Worm (Caenorhabditis elegans): ENCODE results near the gene T12G3.4.

T12G3.4 gene

DNA sequence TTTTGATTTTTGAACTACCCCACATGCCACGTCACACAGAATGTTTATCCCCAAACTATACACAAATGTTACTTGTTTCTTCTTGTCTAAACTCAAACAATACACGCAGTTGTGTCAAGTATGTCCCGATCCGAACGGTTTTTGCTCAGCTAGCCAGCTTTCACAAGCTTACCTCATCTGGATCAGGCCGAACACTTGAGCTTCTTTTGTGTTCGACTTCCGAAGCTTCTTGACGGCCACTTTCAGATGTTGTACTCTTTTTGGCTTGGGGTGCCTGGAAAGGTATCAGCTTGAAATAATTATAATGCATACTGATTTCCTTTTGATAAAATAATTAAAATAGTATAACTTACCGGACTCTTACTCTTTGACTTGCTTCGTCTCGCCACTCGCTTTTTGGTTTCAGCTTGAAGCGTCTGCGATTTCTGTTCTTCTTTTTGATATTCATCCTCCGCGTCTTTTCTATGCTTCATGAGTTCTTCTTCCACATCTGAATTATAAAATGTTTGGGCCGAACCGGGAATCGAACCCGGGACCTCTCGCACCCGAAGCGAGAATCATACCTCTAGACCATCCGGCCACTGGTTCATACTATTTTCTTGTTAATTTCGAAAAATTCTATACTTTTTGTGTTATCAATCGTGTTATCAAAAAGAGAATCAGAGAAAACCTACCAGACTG is 42.8 kb upstream of the T12G3.4 start (continued):
- TF ChIP-seq sdz-38 (tag; optimal IDR thresholded peaks at IDR 0.05) (no peak), pbrm-1 (GFP tag; IDR thresholded peaks at IDR 0.05) (0 out of 2 replicates have a peak, but pooled peaks have one; percentile 18), ztf-18 (tag; optimal IDR thresholded peaks at IDR 0.05) (peak; percentile 49), attf-3 (GFP tag; conservative IDR thresholded peaks at IDR 0.05) (no peak), B0261.1 (tag; optimal IDR thresholded peaks at IDR 0.05) (peak; percentile 63), lir-1 (GFP tag; conservative IDR thresholded peaks at IDR 0.05) (no peak), Y79H2A.3 (GFP tag; conservative IDR thresholded peaks at IDR 0.05) (no peak), Y67H2A.10 (GFP tag; conservative IDR thresholded peaks at IDR 0.05) (no peak), D2030.7 (GFP tag; IDR thresholded peaks at IDR 0.05) (peak; percentile 35), ets-4 (GFP tag; optimal IDR thresholded peaks at IDR 0.05) (no peak), hlh-12 (tag; optimal IDR thresholded peaks at IDR 0.05) (peak; percentile 36), B0019.2 (GFP tag; conservative IDR thresholded peaks at IDR 0.05) (no peak), egl-44 (GFP tag; IDR thresholded peaks at IDR 0.05) (peak; percentile 44; the same call in 1 of the 2 replicates), rpc-1 (optimal IDR thresholded peaks at IDR 0.05) (peak; percentile 60), rpc-1 (tag; optimal IDR thresholded peaks at IDR 0.05) (peak; percentile 88), him-1 (tag; optimal IDR thresholded peaks at IDR 0.05) (peak; percentile 69), chd-7 (tag; optimal IDR thresholded peaks at IDR 0.05) (peak; percentile 32), unc-130 (GFP tag; optimal IDR thresholded peaks at IDR 0.05) (no peak), nhr-27 (tag; optimal IDR thresholded peaks at IDR 0.05) (no peak), unc-62 (GFP tag; optimal IDR thresholded peaks at IDR 0.05) (no peak), fkh-3 (tag; optimal IDR thresholded peaks at IDR 0.05) (no peak), madf-6 (GFP tag; IDR thresholded peaks at IDR 0.05) (peak; percentile 61), die-1 (tag; optimal IDR thresholded peaks at IDR 0.05) (peak; percentile 62), madf-10 (tag; optimal IDR thresholded peaks at IDR 0.05) (peak; percentile 19), snpc-1.1 (tag; optimal IDR thresholded peaks at IDR 0.05; ENCODE audit: insufficient read depth) (no peak), mes-4 (tag; optimal IDR thresholded peaks at IDR 0.05) (no peak), nhr-90 (tag; optimal IDR thresholded peaks at IDR 0.05) (peak; percentile 67), dpff-1 (tag; optimal IDR thresholded peaks at IDR 0.05) (no peak), tbp1 (GFP tag; optimal IDR thresholded peaks at IDR 0.05) (peak; percentile 84), hmg-1.2 (GFP tag; IDR thresholded peaks at IDR 0.05) (peak; percentile 39; the same call in 1 of the 2 replicates), ztf-28 (GFP tag; IDR thresholded peaks at IDR 0.05) (no peak), lin-54 (GFP tag; optimal IDR thresholded peaks at IDR 0.05) (peak; percentile 57), F57C9.4 (tag; optimal IDR thresholded peaks at IDR 0.05) (no peak), attf-5 (GFP tag; optimal IDR thresholded peaks at IDR 0.05) (no peak), hsf-1 (GFP tag; IDR thresholded peaks at IDR 0.05) (no peak), tbx-9 (tag; optimal IDR thresholded peaks at IDR 0.05; ENCODE audit: borderline replicate concordance) (no peak), T07F8.4 (tag; optimal IDR thresholded peaks at IDR 0.05) (peak; percentile 18), dox-1 (GFP tag; IDR thresholded peaks at IDR 0.05) (peak; percentile 48; the same call in 1 of the 2 replicates), ztf-3 (GFP tag; optimal IDR thresholded peaks at IDR 0.05) (no peak), athp-1 (tag; optimal IDR thresholded peaks at IDR 0.05) (no peak), snpc-1.3 (tag; optimal IDR thresholded peaks at IDR 0.05; ENCODE audit: insufficient read depth) (peak; percentile 40), rec-8 (tag; optimal IDR thresholded peaks at IDR 0.05) (peak; percentile 57 to 80), snpc-3.4 (tag; optimal IDR thresholded peaks at IDR 0.05) (peak; percentile 39), zfh-2 (GFP tag; conservative IDR thresholded peaks at IDR 0.05) (no peak), cebp-2 (GFP tag; IDR thresholded peaks at IDR 0.05) (peak; percentile 89; the same call in 1 of the 2 replicates), F23B12.7 (tag; optimal IDR thresholded peaks at IDR 0.05; ENCODE audit: insufficient read depth) (peak; percentile 38), efl-1 (GFP tag; optimal IDR thresholded peaks at IDR 0.05) (peak; percentile 6), xnd-1 (tag; optimal IDR thresholded peaks at IDR 0.05) (no peak)
